Fruit fly (Drosophila melanogaster) whole organism, pupa: ENCODE results near the gene CG8993.
A peak's percentile ranks its signal among the peaks of the same experiment; 100 is the strongest.

Source experiments
- CG10348 ChIP-seq: fragments of 200-800 bp; sonication (Bioruptor generic); IDR thresholded peaks from 2 replicates; pipeline ENCODE4 v1.3.6; 2022; ENCODE audit warnings: missing biosample characterization, missing genetic modification characterization
- CG12605 ChIP-seq: fragments of 200-800 bp; sonication (Bioruptor generic); IDR thresholded peaks from 2 replicates; pipeline ENCODE4 v1.3.6; 2022; ENCODE audit warnings: missing biosample characterization, missing genetic modification characterization
- CG13204 ChIP-seq: fragments of 200-800 bp; sonication (Bioruptor generic); optimal IDR thresholded peaks from 2 replicates; lab custom pipeline; 2018; ENCODE audit warnings: missing biosample characterization, mild to moderate bottlenecking, missing genetic modification characterization, moderate library complexity
- CG14655 ChIP-seq: fragments of 200-800 bp; sonication (Bioruptor generic); optimal IDR thresholded peaks from 3 replicates; lab custom pipeline; 2017; ENCODE audit warnings: mild to moderate bottlenecking, missing biosample characterization, missing genetic modification reagents, missing genetic modification characterization
- CG15710 ChIP-seq: fragments of 200-800 bp; sonication (Bioruptor generic); optimal IDR thresholded peaks from 2 replicates; lab custom pipeline; 2018; ENCODE audit warnings: missing biosample characterization, mild to moderate bottlenecking, missing genetic modification characterization, moderate library complexity
- CG17806 ChIP-seq: fragments of 200-800 bp; sonication (Bioruptor generic); optimal IDR thresholded peaks from 2 replicates; lab custom pipeline; 2018; ENCODE audit warnings: missing biosample characterization, mild to moderate bottlenecking, missing genetic modification characterization, moderate library complexity
- CG32121 ChIP-seq: fragments of 200-800 bp; sonication (Bioruptor generic); IDR thresholded peaks from 2 replicates; pipeline ENCODE4 v1.3.6; 2022; ENCODE audit warnings: missing biosample characterization, missing genetic modification characterization
- CG34367 ChIP-seq: fragments of 200-800 bp; sonication (Bioruptor generic); optimal IDR thresholded peaks from 2 replicates; lab custom pipeline; 2018; ENCODE audit warnings: missing biosample characterization, mild to moderate bottlenecking, missing genetic modification characterization
- CG4496 ChIP-seq: fragments of 200-800 bp; sonication (Bioruptor generic); IDR thresholded peaks from 3 replicates; pipeline ENCODE4 v1.3.6; 2022; ENCODE audit warnings: missing biosample characterization, missing genetic modification characterization
- CG8159 ChIP-seq: fragments of 200-800 bp; sonication (Bioruptor generic); optimal IDR thresholded peaks from 3 replicates; lab custom pipeline; 2018; ENCODE audit warnings: missing biosample characterization, mild to moderate bottlenecking, missing genetic modification characterization, moderate library complexity
- CG8301 ChIP-seq: fragments of 200-800 bp; sonication (Bioruptor generic); optimal IDR thresholded peaks from 2 replicates; lab custom pipeline; 2018; ENCODE audit warnings: missing biosample characterization, mild to moderate bottlenecking, missing genetic modification characterization
- CG9948 ChIP-seq: fragments of 200-800 bp; sonication (Bioruptor generic); optimal IDR thresholded peaks from 2 replicates; lab custom pipeline; 2018; ENCODE audit warnings: missing biosample characterization, mild to moderate bottlenecking, missing genetic modification characterization, moderate library complexity
- D1 ChIP-seq: fragments of 200-800 bp; sonication (Bioruptor generic); optimal IDR thresholded peaks from 2 replicates; lab custom pipeline; 2018; ENCODE audit warnings: missing biosample characterization, mild to moderate bottlenecking, missing genetic modification characterization, moderate library complexity
- EcR ChIP-seq: fragments of 200-800 bp; sonication (Bioruptor generic); optimal IDR thresholded peaks from 3 replicates; lab custom pipeline; 2019; ENCODE audit warnings: missing biosample characterization, missing genetic modification characterization, mild to moderate bottlenecking, moderate library complexity, missing genetic modification reagents
- Ets98B ChIP-seq: fragments of 200-800 bp; sonication (Bioruptor generic); IDR thresholded peaks from 2 replicates; pipeline ENCODE4 v1.3.6; 2022; ENCODE audit warnings: missing biosample characterization, missing genetic modification characterization
- Pif1A ChIP-seq: fragments of 200-800 bp; sonication (Bioruptor generic); optimal IDR thresholded peaks from 3 replicates; lab custom pipeline; 2016; ENCODE audit warnings: missing biosample characterization, missing genetic modification characterization
- Pif1B ChIP-seq: fragments of 200-800 bp; sonication (Bioruptor generic); optimal IDR thresholded peaks from 3 replicates; lab custom pipeline; 2016; ENCODE audit warnings: missing biosample characterization, missing genetic modification characterization
- Snoo ChIP-seq: fragments of 200-800 bp; sonication (Bioruptor generic); optimal IDR thresholded peaks from 3 replicates; lab custom pipeline; 2017; ENCODE audit warnings: missing biosample characterization, mild to moderate bottlenecking, missing genetic modification characterization, inconsistent platforms
- fd96Ca ChIP-seq: fragments of 200-800 bp; sonication (Bioruptor generic); IDR thresholded peaks from 3 replicates; pipeline ENCODE4 v1.3.6; 2022; ENCODE audit warnings: missing biosample characterization, missing genetic modification characterization
- gl ChIP-seq: fragments of 200-800 bp; sonication (Bioruptor generic); optimal IDR thresholded peaks from 2 replicates; lab custom pipeline; 2018; ENCODE audit warnings: missing biosample characterization, mild to moderate bottlenecking, missing genetic modification characterization
- rn ChIP-seq: fragments of 200-800 bp; sonication (Bioruptor generic); IDR thresholded peaks from 2 replicates; pipeline ENCODE4 v1.3.6; 2022; ENCODE audit warnings: missing biosample characterization, missing genetic modification characterization

The CG8993 gene

dm6 chr3L:2377114-2377783 lies 5.2 kb downstream of the CG8993 start, which contains the start of the genes CG15877 and Svil:
Gene CG15877, minus strand, starts transcription at chr3L:2377556.
Gene Svil, plus strand, starts transcription at chr3L:2377655.
- TF ChIP-seq Snoo: peak; percentile 3
- TF ChIP-seq CG9948 (tag; lab: Kevin White, UChicago): no peak
- TF ChIP-seq Pif1B (GFP tag; lab: Kevin White, UChicago): no peak
- no peak for TF ChIP-seq CG10348 (GFP tag; lab: Robert Waterston, UW)
- TF ChIP-seq CG14655 (GFP tag; lab: Kevin White, UChicago): no peak
- TF ChIP-seq Ets98B (GFP tag; lab: Robert Waterston, UW): no peak
- TF ChIP-seq D1 (tag; lab: Kevin White, UChicago): no peak
- TF ChIP-seq CG12605 (GFP tag; lab: Robert Waterston, UW): peak; percentile 70

- TF ChIP-seq rn (GFP tag; lab: Robert Waterston, UW): no peak
- no peak for TF ChIP-seq CG15710 (tag; lab: Kevin White, UChicago)
- no peak for TF ChIP-seq CG32121
- TF ChIP-seq Pif1A (GFP tag; lab: Kevin White, UChicago): no peak
- no peak for TF ChIP-seq EcR (GFP tag; lab: Kevin White, UChicago)
- no peak for TF ChIP-seq D1 (tag; lab: Kevin White, UChicago)
- TF ChIP-seq Snoo: no peak
Observed at dm6 chr3L:2378549-2378948, 6.5 kb downstream of the CG8993 start.

- TF ChIP-seq D1 (tag; lab: Kevin White, UChicago) (no peak), EcR (GFP tag; lab: Kevin White, UChicago) (no peak), fd96Ca (no peak), CG10348 (GFP tag; lab: Robert Waterston, UW) (no peak), CG17806 (no peak), CG4496 (no peak), gl (no peak), CG12605 (GFP tag; lab: Robert Waterston, UW) (no peak), CG8159 (tag; lab: Kevin White, UChicago) (no peak), CG13204 (no peak), Ets98B (GFP tag; lab: Robert Waterston, UW) (no peak), rn (GFP tag; lab: Robert Waterston, UW) (no peak), Pif1A (GFP tag; lab: Kevin White, UChicago) (no peak), CG34367 (tag; lab: Kevin White, UChicago) (no peak), CG9948 (tag; lab: Kevin White, UChicago) (no peak)
Observed at dm6 chr3L:2379472-2379871, 7.5 kb downstream of the CG8993 start.

- TF ChIP-seq rn (GFP tag; lab: Robert Waterston, UW) (no peak), CG14655 (GFP tag; lab: Kevin White, UChicago) (no peak), CG15710 (tag; lab: Kevin White, UChicago) (no peak), Pif1A (GFP tag; lab: Kevin White, UChicago) (no peak), CG8301 (no peak), gl (no peak), CG34367 (tag; lab: Kevin White, UChicago) (no peak), Snoo (no peak), CG12605 (GFP tag; lab: Robert Waterston, UW) (no peak), CG10348 (GFP tag; lab: Robert Waterston, UW) (no peak), CG9948 (tag; lab: Kevin White, UChicago) (no peak)
- TF ChIP-seq, all 21 proteins: peak for 0
Observed at dm6 chr3L:2385325-2386007, 13.5 kb downstream of the CG8993 start.

dm6 chr3L:2386433-2386832 lies 14.4 kb downstream of the CG8993 start:
- no peak for TF ChIP-seq CG10348 (GFP tag; lab: Robert Waterston, UW)
- no peak for TF ChIP-seq Snoo
- TF ChIP-seq CG8159 (tag; lab: Kevin White, UChicago): peak; percentile 67
- TF ChIP-seq Pif1A (GFP tag; lab: Kevin White, UChicago): peak; percentile 56
- TF ChIP-seq CG17806: peak; percentile 78
- peak; percentile 49 for TF ChIP-seq gl
- peak; percentile 67 for TF ChIP-seq CG14655 (GFP tag; lab: Kevin White, UChicago)
- peak; percentile 61 for TF ChIP-seq Ets98B (GFP tag; lab: Robert Waterston, UW)
- 0 out of 2 replicates have a peak, but pooled peaks have one; percentile 31 for TF ChIP-seq CG32121
- TF ChIP-seq CG8301: peak; percentile 45
- peak; percentile 68 for TF ChIP-seq CG9948 (tag; lab: Kevin White, UChicago)
- TF ChIP-seq CG4496: no peak
- peak; percentile 69 for TF ChIP-seq CG15710 (tag; lab: Kevin White, UChicago)
- TF ChIP-seq EcR (GFP tag; lab: Kevin White, UChicago): no peak
- TF ChIP-seq D1 (tag; lab: Kevin White, UChicago): no peak
- TF ChIP-seq Pif1B (GFP tag; lab: Kevin White, UChicago): peak; percentile 72
- no peak for TF ChIP-seq rn (GFP tag; lab: Robert Waterston, UW)
- TF ChIP-seq CG13204: peak; percentile 65
- TF ChIP-seq fd96Ca: peak; percentile 71
- peak; percentile 62 for TF ChIP-seq CG34367 (tag; lab: Kevin White, UChicago)
- TF ChIP-seq CG12605 (GFP tag; lab: Robert Waterston, UW): no peak

dm6 chr3L:2387816-2388215 lies 15.8 kb downstream of the CG8993 start:
- TF ChIP-seq CG8159 (tag; lab: Kevin White, UChicago): no peak
- peak; percentile 4 for TF ChIP-seq Pif1B (GFP tag; lab: Kevin White, UChicago)
- peak; percentile 12 for TF ChIP-seq Pif1A (GFP tag; lab: Kevin White, UChicago)
